Worm (Caenorhabditis elegans): Measurements from ENCODE around the gene pqn-31.
A peak's percentile ranks its signal among the peaks of the same experiment; 100 is the strongest.

Gene pqn-31

ce11 chrV:9109281-9109680 is at the start of gene pqn-31:
pqn-31 (plus strand) TSS chrV:9109581.
- TF ChIP-seq egl-13 (tag; optimal IDR thresholded peaks at IDR 0.05) = no peak
- TF ChIP-seq nhr-71 (tag; optimal IDR thresholded peaks at IDR 0.05) = no peak
- no peak for TF ChIP-seq pqm-1 (tag; optimal IDR thresholded peaks at IDR 0.05)
- TF ChIP-seq ztf-4 (tag; optimal IDR thresholded peaks at IDR 0.05) = no peak
- TF ChIP-seq mdl-1 (tag; optimal IDR thresholded peaks at IDR 0.05) = no peak
- TF ChIP-seq nhr-20 (tag; optimal IDR thresholded peaks at IDR 0.05) = no peak
- no peak for TF ChIP-seq nhr-19 (GFP tag; conservative IDR thresholded peaks at IDR 0.05)
- TF ChIP-seq lir-3 (tag; optimal IDR thresholded peaks at IDR 0.05; ENCODE audit: poor library complexity) = no peak
- TF ChIP-seq ceh-8 (GFP tag; optimal IDR thresholded peaks at IDR 0.05) = no peak
- no peak for TF ChIP-seq isw-1 (GFP tag; IDR thresholded peaks at IDR 0.05)
- no peak for TF ChIP-seq rnt-1 (tag; optimal IDR thresholded peaks at IDR 0.05)
- no peak for TF ChIP-seq vab-15 (tag; optimal IDR thresholded peaks at IDR 0.05)

DNA sequence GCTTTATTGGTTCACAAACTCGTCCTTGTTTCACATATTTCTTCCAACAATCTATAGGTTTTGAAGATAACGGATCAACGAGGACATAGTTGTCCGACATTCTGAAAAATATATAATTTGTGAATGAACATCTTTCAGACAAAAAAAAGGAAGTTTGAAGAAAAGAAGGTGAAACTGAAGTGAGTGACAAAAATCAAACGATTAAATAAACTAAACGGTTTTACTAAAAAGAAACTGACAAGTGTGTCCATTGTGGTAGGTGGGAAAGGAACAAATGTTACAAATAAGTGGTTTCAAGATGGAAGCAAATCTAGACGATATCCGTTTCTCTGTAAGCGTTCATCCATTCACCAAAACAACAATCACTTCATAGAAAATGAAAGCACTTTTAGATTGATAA is 47.0 kb upstream of the pqn-31 start, which contains the start of gene C25E10.12:
TSS of gene C25E10.12 (minus strand) at position 101 of the 400 bp plus-strand sequence.
- TF ChIP-seq C34B4.2 (tag; optimal IDR thresholded peaks at IDR 0.05) (no peak), ceh-88 (GFP tag; IDR thresholded peaks at IDR 0.05) (no peak), jun-1 (tag; optimal IDR thresholded peaks at IDR 0.05) (no peak), aly-2 (tag; optimal IDR thresholded peaks at IDR 0.05) (no peak)

ce11 chrV:9063134-9063533 is 46.2 kb upstream of the pqn-31 start:
- TF ChIP-seq elt-2 (tag; optimal IDR thresholded peaks at IDR 0.05) (no peak), nhr-28 (tag; optimal IDR thresholded peaks at IDR 0.05) (no peak), mef-2 (tag; optimal IDR thresholded peaks at IDR 0.05) (no peak), blmp-1 (tag; optimal IDR thresholded peaks at IDR 0.05) (peak; percentile 18), dpl-1 (GFP tag; optimal IDR thresholded peaks at IDR 0.05) (no peak), nhr-12 (tag; optimal IDR thresholded peaks at IDR 0.05) (no peak), nhr-85 (tag) (peak; percentile 23), ztf-4 (tag; optimal IDR thresholded peaks at IDR 0.05) (no peak), efl-1 (optimal IDR thresholded peaks at IDR 0.05) (no peak), efl-1 (GFP tag; optimal IDR thresholded peaks at IDR 0.05 in 1 of 2) (peak in 1 of 2 experiments; percentile 89)

DNA sequence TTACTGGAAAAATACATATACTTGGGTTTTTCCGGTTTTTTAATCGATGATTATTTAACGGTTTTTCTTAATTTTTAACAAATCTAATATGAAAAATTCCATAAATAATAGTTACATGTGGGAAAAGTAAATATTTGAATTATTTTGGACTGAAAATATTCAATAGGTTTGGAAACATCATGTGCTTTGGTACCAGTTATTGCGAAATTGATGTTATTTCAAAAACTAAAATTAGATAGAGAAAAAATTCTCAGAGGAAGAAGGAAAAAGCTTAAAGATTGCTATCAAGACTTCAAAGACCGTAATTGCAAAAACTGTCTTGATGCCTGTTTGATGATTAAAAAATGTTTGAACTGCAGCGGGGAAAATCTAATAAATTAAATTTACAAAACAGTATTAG is 44.4 kb upstream of the pqn-31 start:
- no peak for TF ChIP-seq snu-23 (GFP tag; optimal IDR thresholded peaks at IDR 0.05)
- peak; percentile 54 for TF ChIP-seq nhr-85 (tag)
- no peak for TF ChIP-seq efl-1 (optimal IDR thresholded peaks at IDR 0.05)
- peak in 1 of 2 experiments; percentile 29 for TF ChIP-seq efl-1 (GFP tag; optimal IDR thresholded peaks at IDR 0.05 in 1 of 2)
- no peak for TF ChIP-seq aha-1 (tag; optimal IDR thresholded peaks at IDR 0.05)

- no peak for TF ChIP-seq lir-3 (tag; optimal IDR thresholded peaks at IDR 0.05; ENCODE audit: poor library complexity)
- TF ChIP-seq dsc-1 (tag; optimal IDR thresholded peaks at IDR 0.05) = no peak
- no peak for TF ChIP-seq tbx-2 (tag; optimal IDR thresholded peaks at IDR 0.05)
- TF ChIP-seq snu-23 (GFP tag; optimal IDR thresholded peaks at IDR 0.05) = peak; percentile 16
- peak; percentile 72 for TF ChIP-seq blmp-1 (tag; optimal IDR thresholded peaks at IDR 0.05)
- TF ChIP-seq unc-62 (GFP tag; optimal IDR thresholded peaks at IDR 0.05) = no peak
- TF ChIP-seq tlp-1 (tag; optimal IDR thresholded peaks at IDR 0.05) = no peak
- no peak for TF ChIP-seq ama-1 (optimal IDR thresholded peaks at IDR 0.05)
- TF ChIP-seq lsy-2 (tag; optimal IDR thresholded peaks at IDR 0.05) = peak in 1 of 2 experiments; percentile 3
- no peak for TF ChIP-seq hpl-2 (GFP tag; optimal IDR thresholded peaks at IDR 0.05)
- peak; percentile 11 for TF ChIP-seq nhr-20 (tag; optimal IDR thresholded peaks at IDR 0.05)
- peak; percentile 91 for TF ChIP-seq nhr-85 (tag)
- TF ChIP-seq nhr-77 (tag; optimal IDR thresholded peaks at IDR 0.05) = no peak
- TF ChIP-seq dpl-1 (GFP tag; optimal IDR thresholded peaks at IDR 0.05) = no peak
- peak; percentile 62 for TF ChIP-seq lin-14 (GFP tag; optimal IDR thresholded peaks at IDR 0.05)
- TF ChIP-seq zag-1 (tag; optimal IDR thresholded peaks at IDR 0.05) = no peak
- no peak for TF ChIP-seq fos-1 (tag; optimal IDR thresholded peaks at IDR 0.05)
- TF ChIP-seq aly-2 (tag; optimal IDR thresholded peaks at IDR 0.05) = no peak
- no peak for TF ChIP-seq nhr-76 (tag; optimal IDR thresholded peaks at IDR 0.05)
- TF ChIP-seq ceh-63 (GFP tag; optimal IDR thresholded peaks at IDR 0.05) = no peak
- no peak for TF ChIP-seq swsn-7 (tag; optimal IDR thresholded peaks at IDR 0.05)
- TF ChIP-seq ces-1 (GFP tag; optimal IDR thresholded peaks at IDR 0.05) = no peak
- no peak for TF ChIP-seq sup-37 (GFP tag; optimal IDR thresholded peaks at IDR 0.05)
- TF ChIP-seq vab-15 (tag; optimal IDR thresholded peaks at IDR 0.05) = no peak
- TF ChIP-seq jun-1 (tag; optimal IDR thresholded peaks at IDR 0.05) = no peak
- no peak for TF ChIP-seq nhr-11 (tag; optimal IDR thresholded peaks at IDR 0.05)
- no peak for TF ChIP-seq mab-9 (GFP tag; IDR thresholded peaks at IDR 0.05)
- TF ChIP-seq efl-1 (optimal IDR thresholded peaks at IDR 0.05) = no peak
- no peak for TF ChIP-seq efl-1 (GFP tag; optimal IDR thresholded peaks at IDR 0.05 in 1 of 2)
Measured at ce11 chrV:9065915-9066314, 43.5 kb upstream of the pqn-31 start.
